Worm (Caenorhabditis elegans): ENCODE data around the gene dpl-1.

ce11 chrII:9170048-9170447 is 338 bp downstream of the dpl-1 start:
- no peak for TF ChIP-seq pag-3 (tag; optimal IDR thresholded peaks at IDR 0.05; ENCODE audit: borderline replicate concordance, insufficient read depth)
- no peak for TF ChIP-seq nhr-11 (tag; optimal IDR thresholded peaks at IDR 0.05)
- no peak for TF ChIP-seq snu-23 (GFP tag; optimal IDR thresholded peaks at IDR 0.05)
- TF ChIP-seq nhr-237 (tag; optimal IDR thresholded peaks at IDR 0.05): no peak
